Worm (Caenorhabditis elegans): ENCODE data around the gene hrpk-2.

DNA sequence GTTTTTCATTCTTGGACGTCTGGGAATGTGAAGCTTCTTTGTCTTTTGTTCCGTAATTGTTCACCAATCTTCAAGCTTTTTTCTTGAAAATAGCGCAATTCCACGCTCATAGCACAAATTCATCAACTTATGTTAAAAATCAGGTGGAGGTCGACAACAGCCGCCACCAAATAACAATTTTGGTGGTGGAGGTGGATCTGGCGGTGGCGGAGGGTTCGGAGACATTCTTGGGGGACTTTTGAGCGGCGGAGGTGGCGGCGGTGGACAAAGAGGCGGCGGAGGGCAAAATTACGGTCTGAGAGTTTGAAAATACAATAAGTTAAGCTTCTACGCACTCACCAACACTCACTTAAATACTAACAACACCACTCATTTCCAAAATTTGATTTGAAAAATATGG lies 5.0 kb upstream of the hrpk-2 start:
- TF ChIP-seq ceh-36 (tag; optimal IDR thresholded peaks at IDR 0.05) (no peak), hmg-4 (GFP tag; optimal IDR thresholded peaks at IDR 0.05) (no peak), ama-1 (optimal IDR thresholded peaks at IDR 0.05) (no peak), flt-1 (GFP tag; IDR thresholded peaks at IDR 0.05) (no peak), tbx-11 (GFP tag; IDR thresholded peaks at IDR 0.05) (no peak), B0310.2 (tag; optimal IDR thresholded peaks at IDR 0.05) (no peak), hnd-1 (tag; optimal IDR thresholded peaks at IDR 0.05) (no peak), ceh-13 (GFP tag; optimal IDR thresholded peaks at IDR 0.05) (no peak), tra-4 (tag; optimal IDR thresholded peaks at IDR 0.05) (no peak), hmbx-1 (tag; optimal IDR thresholded peaks at IDR 0.05) (no peak), scrt-1 (GFP tag; IDR thresholded peaks at IDR 0.05) (no peak), ets-7 (tag; optimal IDR thresholded peaks at IDR 0.05) (no peak), tbx-37 (GFP tag; conservative IDR thresholded peaks at IDR 0.05) (no peak), aly-1 (tag; optimal IDR thresholded peaks at IDR 0.05) (no peak)

All from whole organism, early embryonic.